Worm (Caenorhabditis elegans): ENCODE measurements around the gene F30B5.11.

ce11 chrIV:4178424-4178823, 41.5 kb downstream of the F30B5.11 start, which contains the start of gene tsen-34:
- no peak for TF ChIP-seq sma-9 (GFP tag; optimal IDR thresholded peaks at IDR 0.05)
- TF ChIP-seq sma-9 (tag; optimal IDR thresholded peaks at IDR 0.05): no peak
- TF ChIP-seq nhr-237 (tag; optimal IDR thresholded peaks at IDR 0.05): no peak
- TF ChIP-seq alr-1 (tag; optimal IDR thresholded peaks at IDR 0.05): no peak
- TF ChIP-seq egl-27 (tag; optimal IDR thresholded peaks at IDR 0.05): no peak
- TF ChIP-seq ama-1 (optimal IDR thresholded peaks at IDR 0.05): no peak
- TF ChIP-seq lin-39 (tag; optimal IDR thresholded peaks at IDR 0.05): no peak
- TF ChIP-seq aly-2 (tag; optimal IDR thresholded peaks at IDR 0.05): no peak
- no peak for TF ChIP-seq ztf-11 (tag; optimal IDR thresholded peaks at IDR 0.05)
- TF ChIP-seq nhr-11 (tag; optimal IDR thresholded peaks at IDR 0.05): no peak
- no peak for TF ChIP-seq nhr-77 (tag; optimal IDR thresholded peaks at IDR 0.05)
- no peak for TF ChIP-seq snpc-4 (tag; optimal IDR thresholded peaks at IDR 0.05)

Data from whole organism, L2 larva.